Worm (Caenorhabditis elegans) whole organism, young adult: ENCODE data around the gene dpy-18.

Experiments
- B0261.1 ChIP-seq: sonication (generic microtip); optimal IDR thresholded peaks from 2 replicates; lab custom pipeline; 2016; ENCODE audit warnings: mild to moderate bottlenecking, missing genetic modification characterization, moderate library complexity, missing compliant biosample characterization
- B0336.3 ChIP-seq: fragments of 200-800 bp; sonication (Bioruptor generic); IDR thresholded peaks from 2 replicates; pipeline ENCODE4 v1.3.6; 2022; ENCODE audit warnings: missing genetic modification characterization, missing compliant biosample characterization
- F39B2.1 ChIP-seq: fragments of 200-800 bp; sonication (Bioruptor generic); IDR thresholded peaks from 2 replicates; pipeline ENCODE4 v1.3.6; 2022; ENCODE audit warnings: missing genetic modification reagents, missing genetic modification characterization, missing compliant biosample characterization
- F49E8.2 ChIP-seq: sonication (generic microtip); optimal IDR thresholded peaks from 3 replicates; lab custom pipeline; 2017; ENCODE audit warnings: missing genetic modification characterization, mild to moderate bottlenecking, missing compliant biosample characterization, antibody characterized with exemption, moderate library complexity; ENCODE audit not compliant: insufficient read depth
- F52B5.7 ChIP-seq: sonication (generic microtip); optimal IDR thresholded peaks from 2 replicates; lab custom pipeline; 2016; ENCODE audit warnings: mild to moderate bottlenecking, missing genetic modification characterization, missing compliant biosample characterization
- F57C9.4 ChIP-seq: sonication (generic microtip); optimal IDR thresholded peaks from 2 replicates; lab custom pipeline; 2017; ENCODE audit warnings: mild to moderate bottlenecking, missing genetic modification characterization, missing compliant biosample characterization
- K11D2.4 ChIP-seq: fragments of 200-800 bp; sonication (Bioruptor generic); IDR thresholded peaks from 2 replicates; pipeline ENCODE4 v1.3.6; 2022; ENCODE audit warnings: missing genetic modification reagents, missing genetic modification characterization, missing compliant biosample characterization
- T26A5.8 ChIP-seq: sonication (generic microtip); optimal IDR thresholded peaks from 2 replicates; lab custom pipeline; 2016; ENCODE audit warnings: missing genetic modification characterization, missing compliant biosample characterization
- Y53G8AR.9 ChIP-seq: fragments of 200-800 bp; sonication (Bioruptor generic); conservative IDR thresholded peaks from 2 replicates; pipeline ENCODE4 v1.3.6; 2022; ENCODE audit warnings: missing genetic modification reagents, missing genetic modification characterization, missing compliant biosample characterization
- akir-1 ChIP-seq: fragments of 200-800 bp; sonication (Bioruptor generic); optimal IDR thresholded peaks from 2 replicates; lab custom pipeline; 2018; ENCODE audit warnings: mild to moderate bottlenecking, missing genetic modification characterization, moderate library complexity, missing compliant biosample characterization
- ama-1 ChIP-seq, 3 experiments: fragments of 150-350 bp in 1 of 3; sonication (generic microtip) in 2 of 3; optimal IDR thresholded peaks; 2 replicates each; lab custom pipeline; 2014 to 2018; ENCODE audit warnings: missing biosample characterization in 2 of 3, missing genetic modification characterization in 2 of 3, missing genetic modification reagents in 2 of 3
- attf-5 ChIP-seq: fragments of 200-800 bp; sonication (Bioruptor generic); optimal IDR thresholded peaks from 2 replicates; lab custom pipeline; 2018; ENCODE audit warnings: mild to moderate bottlenecking, missing genetic modification characterization, missing compliant biosample characterization
- bed-2 ChIP-seq: fragments of 200-800 bp; sonication (Bioruptor generic); IDR thresholded peaks from 2 replicates; pipeline ENCODE4 v1.3.6; 2022; ENCODE audit warnings: missing genetic modification reagents, missing genetic modification characterization, missing compliant biosample characterization
- ccch-3 ChIP-seq: fragments of 200-800 bp; sonication (Bioruptor generic); optimal IDR thresholded peaks from 2 replicates; lab custom pipeline; 2018; ENCODE audit warnings: mild to moderate bottlenecking, missing genetic modification characterization, missing compliant biosample characterization
- cebp-2 ChIP-seq: fragments of 200-800 bp; sonication (Bioruptor generic); IDR thresholded peaks from 2 replicates; pipeline ENCODE4 v1.3.6; 2022; ENCODE audit warnings: missing genetic modification characterization, missing compliant biosample characterization
- ceh-91 ChIP-seq: fragments of 200-800 bp; sonication (Bioruptor generic); IDR thresholded peaks from 2 replicates; pipeline ENCODE4 v1.3.6; 2022; ENCODE audit warnings: missing genetic modification reagents, missing genetic modification characterization, missing compliant biosample characterization
- dpff-1 ChIP-seq: sonication (generic microtip); optimal IDR thresholded peaks from 2 replicates; lab custom pipeline; 2017; ENCODE audit warnings: mild to moderate bottlenecking, missing genetic modification characterization, missing compliant biosample characterization
- efl-1 ChIP-seq: fragments of 150-350 bp; optimal IDR thresholded peaks from 2 replicates; lab custom pipeline; 2014; ENCODE audit warnings: missing biosample characterization, missing genetic modification reagents, missing genetic modification characterization
- ets-4 ChIP-seq: fragments of 200-800 bp; sonication (Bioruptor generic); optimal IDR thresholded peaks from 2 replicates; lab custom pipeline; 2018; ENCODE audit warnings: mild to moderate bottlenecking, missing genetic modification characterization, missing compliant biosample characterization
- gei-17 ChIP-seq: fragments of 200-800 bp; sonication (Bioruptor generic); optimal IDR thresholded peaks from 2 replicates; lab custom pipeline; 2018; ENCODE audit warnings: mild to moderate bottlenecking, missing genetic modification characterization, missing compliant biosample characterization
- hsf-1 ChIP-seq: fragments of 200-800 bp; sonication (Bioruptor generic); IDR thresholded peaks from 2 replicates; pipeline ENCODE4 v1.3.6; 2022; ENCODE audit warnings: missing genetic modification reagents, missing genetic modification characterization, missing compliant biosample characterization
- lir-1 ChIP-seq: fragments of 200-800 bp; sonication (Bioruptor generic); conservative IDR thresholded peaks from 2 replicates; pipeline ENCODE4 v1.3.6; 2022; ENCODE audit warnings: missing genetic modification reagents, missing genetic modification characterization, missing compliant biosample characterization
- lsy-27 ChIP-seq: sonication (generic microtip); optimal IDR thresholded peaks from 2 replicates; lab custom pipeline; 2017; ENCODE audit warnings: missing genetic modification characterization, mild to moderate bottlenecking, missing compliant biosample characterization, antibody characterized with exemption, missing genotype, borderline replicate concordance; ENCODE audit not compliant: insufficient read depth
- madf-6 ChIP-seq: fragments of 200-800 bp; sonication (Bioruptor generic); IDR thresholded peaks from 2 replicates; pipeline ENCODE4 v1.3.6; 2022; ENCODE audit warnings: missing genetic modification reagents, missing genetic modification characterization, missing compliant biosample characterization
- mes-4 ChIP-seq: sonication (generic microtip); optimal IDR thresholded peaks from 2 replicates; lab custom pipeline; 2016; ENCODE audit warnings: missing genotype, missing genetic modification characterization, missing compliant biosample characterization
- mxl-1 ChIP-seq: sonication (generic microtip); optimal IDR thresholded peaks from 2 replicates; lab custom pipeline; 2016; ENCODE audit warnings: missing genetic modification characterization, missing compliant biosample characterization
- nhr-80 ChIP-seq: sonication (generic microtip); optimal IDR thresholded peaks from 2 replicates; lab custom pipeline; 2016; ENCODE audit warnings: missing genetic modification characterization, missing compliant biosample characterization
- nhr-90 ChIP-seq: sonication (generic microtip); optimal IDR thresholded peaks from 2 replicates; lab custom pipeline; 2016; ENCODE audit warnings: missing genotype, mild to moderate bottlenecking, missing genetic modification characterization, missing compliant biosample characterization
- pha-4 ChIP-seq: fragments of 150-350 bp; sonication (generic microtip); optimal IDR thresholded peaks from 2 replicates; lab custom pipeline; 2014; ENCODE audit warnings: missing biosample characterization, missing genetic modification reagents, missing genetic modification characterization
- sdz-38 ChIP-seq: sonication (generic microtip); optimal IDR thresholded peaks from 2 replicates; lab custom pipeline; 2016; ENCODE audit warnings: missing genotype, missing genetic modification characterization, missing compliant biosample characterization
- sea-2 ChIP-seq: fragments of 200-800 bp; sonication (Bioruptor generic); IDR thresholded peaks from 2 replicates; pipeline ENCODE4 v1.3.6; 2022; ENCODE audit warnings: missing genetic modification characterization, missing compliant biosample characterization
- snpc-4 ChIP-seq, 5 experiments: fragments of 150-350 bp in 1 of 5; sonication (generic microtip) in 4 of 5; optimal IDR thresholded peaks; 2 replicates each; lab custom pipeline; 2014 to 2018; ENCODE audit warnings: missing genetic modification characterization in 5 of 5, missing biosample characterization in 3 of 5, antibody characterized with exemption in 2 of 5, mild to moderate bottlenecking in 2 of 5, missing compliant biosample characterization in 2 of 5, missing genotype in 2 of 5, moderate library complexity in 2 of 5, missing genetic modification reagents in 1 of 5
- tbx-9 ChIP-seq: sonication (generic microtip); optimal IDR thresholded peaks from 2 replicates; lab custom pipeline; 2016; ENCODE audit warnings: borderline replicate concordance, missing genetic modification characterization, inconsistent platforms, missing compliant biosample characterization
- zfh-2 ChIP-seq: fragments of 200-800 bp; sonication (Bioruptor generic); conservative IDR thresholded peaks from 2 replicates; pipeline ENCODE4 v1.3.6; 2022; ENCODE audit warnings: missing genetic modification reagents, missing genetic modification characterization, missing compliant biosample characterization
- ztf-18 ChIP-seq: sonication (generic microtip); optimal IDR thresholded peaks from 2 replicates; lab custom pipeline; 2016; ENCODE audit warnings: missing genotype, mild to moderate bottlenecking, missing genetic modification characterization, missing compliant biosample characterization
- ztf-26 ChIP-seq: sonication (generic microtip); optimal IDR thresholded peaks from 2 replicates; lab custom pipeline; 2017; ENCODE audit warnings: missing genetic modification characterization, missing compliant biosample characterization

The dpy-18 gene

DNA sequence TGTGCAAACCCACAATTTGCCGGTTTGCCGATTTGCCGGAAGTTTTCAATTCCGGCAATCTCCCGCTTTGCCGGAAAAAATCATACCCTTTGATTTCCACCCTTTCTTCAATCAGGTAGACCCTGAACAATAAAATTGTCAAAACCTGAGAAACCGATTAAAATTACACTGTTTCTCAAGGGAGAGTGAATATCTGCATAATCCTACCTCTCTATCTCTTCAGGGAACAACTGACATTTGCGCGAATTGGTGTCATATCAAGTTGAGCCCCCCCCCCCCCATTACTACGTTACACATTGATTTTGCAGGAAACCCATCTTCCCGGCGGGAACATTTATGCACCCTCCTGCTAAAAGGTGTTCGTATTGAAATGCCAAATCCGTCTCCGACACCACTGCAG, 32.6 kb upstream of the dpy-18 start, which contains the start of gene twk-31:
Gene twk-31, plus strand, starts transcription at position 301 of the 400 bp plus-strand sequence.
- TF ChIP-seq tbx-9 (tag; lab: Kevin White, UChicago) (no peak), ama-1 (optimal IDR thresholded peaks at IDR 0.05; lab: Kevin White, UChicago) (no peak), ama-1 (GFP tag; optimal IDR thresholded peaks at IDR 0.05; lab: Kevin White, UChicago) (no peak), ceh-91 (GFP tag; lab: Robert Waterston, UW) (no peak), mxl-1 (tag; lab: Kevin White, UChicago) (no peak), B0336.3 (GFP tag; lab: Robert Waterston, UW) (no peak), T26A5.8 (tag; lab: Kevin White, UChicago) (no peak), snpc-4 (GFP tag; optimal IDR thresholded peaks at IDR 0.05; lab: Kevin White, UChicago) (no peak), snpc-4 (tag; optimal IDR thresholded peaks at IDR 0.05; lab: Kevin White, UChicago) (no peak), Y53G8AR.9 (no peak), sea-2 (GFP tag; lab: Robert Waterston, UW) (no peak), B0261.1 (tag; lab: Kevin White, UChicago) (no peak), efl-1 (GFP tag; lab: Kevin White, UChicago) (no peak), K11D2.4 (GFP tag; lab: Robert Waterston, UW) (no peak), nhr-90 (no peak), zfh-2 (GFP tag; lab: Robert Waterston, UW) (no peak), nhr-80 (no peak), lir-1 (GFP tag; lab: Robert Waterston, UW) (no peak), cebp-2 (GFP tag; lab: Robert Waterston, UW) (no peak)

- no peak for TF ChIP-seq F52B5.7 (tag; lab: Kevin White, UChicago)
- TF ChIP-seq, all 124 proteins: peak for 0
These were observed 27.3 kb upstream of the dpy-18 start, which contains the start of gene Y47D3B.4 for ce11 chrIII:11405049-11405448. Gene Y47D3B.4, plus strand, starts transcription at chrIII:11405349.

- no peak for TF ChIP-seq attf-5 (GFP tag; lab: Kevin White, UChicago)
- TF ChIP-seq T26A5.8 (tag; lab: Kevin White, UChicago) = no peak
- no peak for TF ChIP-seq ztf-18 (tag; lab: Kevin White, UChicago)
- TF ChIP-seq dpff-1 (tag; lab: Kevin White, UChicago) = no peak
- no peak for TF ChIP-seq madf-6 (GFP tag; lab: Robert Waterston, UW)
- no peak for TF ChIP-seq nhr-90
- no peak for TF ChIP-seq ztf-26 (tag; lab: Kevin White, UChicago)
- TF ChIP-seq F49E8.2 = no peak
- TF ChIP-seq pha-4 = no peak
- no peak for TF ChIP-seq gei-17
- TF ChIP-seq, all 124 proteins: peak for 0
These were observed 24.9 kb upstream of the dpy-18 start, which contains the start of gene Y47D3B.12 for ce11 chrIII:11402717-11403116. Gene Y47D3B.12, plus strand, starts transcription at chrIII:11403017.

- TF ChIP-seq akir-1 (GFP tag; lab: Kevin White, UChicago) = no peak
- TF ChIP-seq ceh-91 (GFP tag; lab: Robert Waterston, UW) = no peak
- TF ChIP-seq B0261.1 (tag; lab: Kevin White, UChicago) = no peak
- no peak for TF ChIP-seq ztf-18 (tag; lab: Kevin White, UChicago)
- no peak for TF ChIP-seq tbx-9 (tag; lab: Kevin White, UChicago)
- TF ChIP-seq dpff-1 (tag; lab: Kevin White, UChicago) = no peak
- TF ChIP-seq F57C9.4 (tag; lab: Kevin White, UChicago) = no peak
- no peak for TF ChIP-seq snpc-4 (GFP tag; optimal IDR thresholded peaks at IDR 0.05; lab: Kevin White, UChicago)
- no peak for TF ChIP-seq snpc-4 (tag; optimal IDR thresholded peaks at IDR 0.05; lab: Kevin White, UChicago)
- no peak for TF ChIP-seq hsf-1 (GFP tag; lab: Robert Waterston, UW)
- no peak for TF ChIP-seq mes-4
- TF ChIP-seq bed-2 (GFP tag; lab: Robert Waterston, UW) = no peak
- TF ChIP-seq F39B2.1 (GFP tag; lab: Robert Waterston, UW) = no peak
- no peak for TF ChIP-seq lsy-27 (tag; lab: Kevin White, UChicago)
- no peak for TF ChIP-seq sdz-38
- no peak for TF ChIP-seq ccch-3 (GFP tag; lab: Kevin White, UChicago)
- TF ChIP-seq ets-4 (GFP tag; lab: Kevin White, UChicago) = no peak
These were observed 19.7 kb upstream of the dpy-18 start, which contains the start of gene Y47D3B.3 for ce11 chrIII:11397499-11397898. Gene Y47D3B.3, plus strand, starts transcription at chrIII:11397799.
